Fruit fly (Drosophila melanogaster): ENCODE results near the gene grnd.

Gene grnd

dm6 chr2L:18468010-18468409 lies 17.2 kb upstream of the grnd start (continued):
- TF ChIP-seq ss (GFP tag; optimal IDR thresholded peaks at IDR 0.05) (no peak), CG3032 (tag; optimal IDR thresholded peaks at IDR 0.05) (peak; percentile 56), acj6 (GFP tag; optimal IDR thresholded peaks at IDR 0.05) (peak; percentile 52), svp (GFP tag) (peak; percentile 75), Sox15 (GFP tag; optimal IDR thresholded peaks at IDR 0.05) (no peak), lz (GFP tag; optimal IDR thresholded peaks at IDR 0.05) (peak; percentile 14), Lpt (GFP tag; optimal IDR thresholded peaks at IDR 0.05) (no peak), eg (GFP tag; IDR thresholded peaks at IDR 0.05) (peak; percentile 57)

- TF ChIP-seq svp (GFP tag) (peak; percentile 53), dac (GFP tag; optimal IDR thresholded peaks at IDR 0.05) (peak; percentile 22), Met (GFP tag; optimal IDR thresholded peaks at IDR 0.05) (peak; percentile 53), CG10631 (GFP tag; optimal IDR thresholded peaks at IDR 0.05) (no peak), eg (GFP tag; IDR thresholded peaks at IDR 0.05) (peak; percentile 71; the same call in 2 of the 3 replicates), CG4318 (GFP tag; optimal IDR thresholded peaks at IDR 0.05) (no peak), spab (GFP tag; optimal IDR thresholded peaks at IDR 0.05) (no peak), cyc (GFP tag; optimal IDR thresholded peaks at IDR 0.05) (no peak), CG6808 (GFP tag; optimal IDR thresholded peaks at IDR 0.05) (no peak), vri (GFP tag; optimal IDR thresholded peaks at IDR 0.05) (peak; percentile 97), Gug (GFP tag; IDR thresholded peaks at IDR 0.05) (peak; percentile 28; the same call in 1 of the 2 replicates), acj6 (GFP tag; optimal IDR thresholded peaks at IDR 0.05) (peak; percentile 21), net (GFP tag; optimal IDR thresholded peaks at IDR 0.05) (peak; percentile 44), Ets21C (GFP tag; optimal IDR thresholded peaks at IDR 0.05) (no peak), Sox14 (GFP tag; optimal IDR thresholded peaks at IDR 0.05) (no peak), Ets96B (tag; optimal IDR thresholded peaks at IDR 0.05) (peak; percentile 9), CG11762 (GFP tag; optimal IDR thresholded peaks at IDR 0.05; ENCODE audit: insufficient read depth) (no peak), CG31627 (GFP tag; optimal IDR thresholded peaks at IDR 0.05) (peak; percentile 30), ss (GFP tag; optimal IDR thresholded peaks at IDR 0.05) (peak; percentile 20 to 27), CG34406 (GFP tag; optimal IDR thresholded peaks at IDR 0.05) (no peak), OdsH (GFP tag; optimal IDR thresholded peaks at IDR 0.05) (peak; percentile 7), lz (GFP tag; optimal IDR thresholded peaks at IDR 0.05) (peak; percentile 2), esn (GFP tag; optimal IDR thresholded peaks at IDR 0.05) (peak; percentile 8), fd85E (GFP tag; optimal IDR thresholded peaks at IDR 0.05) (peak; percentile 3), Eip78C (GFP tag) (peak; percentile 57), CG3032 (tag; optimal IDR thresholded peaks at IDR 0.05) (no peak), CG8119 (GFP tag; IDR thresholded peaks at IDR 0.05) (peak; percentile 58; the same call in 2 of the 3 replicates), pdm3 (GFP tag; optimal IDR thresholded peaks at IDR 0.05) (peak; percentile 25), CG6163 (GFP tag; IDR thresholded peaks at IDR 0.05) (peak; percentile 80; the same call in 2 of the 3 replicates), CG6854 (GFP tag; optimal IDR thresholded peaks at IDR 0.05) (no peak), CG11294 (GFP tag; IDR thresholded peaks at IDR 0.05) (0 out of 2 replicates have a peak, but pooled peaks have one; percentile 27), CG10669 (GFP tag; optimal IDR thresholded peaks at IDR 0.05) (no peak), CG15336 (GFP tag; IDR thresholded peaks at IDR 0.05) (peak; percentile 62), Sox102F (GFP tag; optimal IDR thresholded peaks at IDR 0.05) (no peak), CG6792 (GFP tag; optimal IDR thresholded peaks at IDR 0.05) (peak; percentile 22), Eip75B (GFP tag; optimal IDR thresholded peaks at IDR 0.05) (peak; percentile 53), fd59A (GFP tag; optimal IDR thresholded peaks at IDR 0.05) (no peak), Sox15 (GFP tag; optimal IDR thresholded peaks at IDR 0.05) (no peak), Hr39 (GFP tag; optimal IDR thresholded peaks at IDR 0.05) (peak; percentile 47), CG32006 (GFP tag; optimal IDR thresholded peaks at IDR 0.05) (no peak), Lpt (GFP tag; optimal IDR thresholded peaks at IDR 0.05) (peak; percentile 77), CG7368 (GFP tag; optimal IDR thresholded peaks at IDR 0.05) (peak; percentile 45), CG11902 (GFP tag; optimal IDR thresholded peaks at IDR 0.05) (no peak), CG6276 (GFP tag; optimal IDR thresholded peaks at IDR 0.05) (no peak), CG3919 (GFP tag; optimal IDR thresholded peaks at IDR 0.05) (peak; percentile 51), achi (GFP tag; optimal IDR thresholded peaks at IDR 0.05) (peak; percentile 28), Hr4 (GFP tag; optimal IDR thresholded peaks at IDR 0.05) (no peak), dsx (GFP tag; optimal IDR thresholded peaks at IDR 0.05; ENCODE audit: poor library complexity, severe bottlenecking) (no peak)
Observed at dm6 chr2L:18468607-18469015, 16.6 kb upstream of the grnd start.

Measured in whole organism, prepupa.